Worm (Caenorhabditis elegans) whole organism, L3 larva: ENCODE measurements around the gene H40L08.8.
A peak's percentile ranks its signal among the peaks of the same experiment; 100 is the strongest.

ENCODE experiments used
- R02D3.7 ChIP-seq: fragments of 150-350 bp; optimal IDR thresholded peaks from 2 replicates; lab custom pipeline; 2014; ENCODE audit warnings: missing biosample characterization, missing genetic modification characterization
- ZK546.5 ChIP-seq: sonication (generic microtip); optimal IDR thresholded peaks from 2 replicates; lab custom pipeline; 2017; ENCODE audit warnings: missing biosample characterization, missing genetic modification characterization
- ama-1 ChIP-seq: fragments of 150-350 bp; optimal IDR thresholded peaks from 2 replicates; lab custom pipeline; 2018
- ceh-28 ChIP-seq: fragments of 150-350 bp; optimal IDR thresholded peaks from 2 replicates; lab custom pipeline; 2014; ENCODE audit warnings: missing biosample characterization, missing genetic modification reagents, missing genetic modification characterization
- ceh-82 ChIP-seq: fragments of 150-350 bp; optimal IDR thresholded peaks from 2 replicates; lab custom pipeline; 2014; ENCODE audit warnings: missing biosample characterization, missing genetic modification characterization
- ceh-9 ChIP-seq: sonication (generic microtip); optimal IDR thresholded peaks from 2 replicates; lab custom pipeline; 2018; ENCODE audit warnings: missing biosample characterization, missing genetic modification characterization
- daf-12 ChIP-seq: fragments of 150-350 bp; optimal IDR thresholded peaks from 2 replicates; lab custom pipeline; 2014; ENCODE audit warnings: missing biosample characterization, missing genetic modification reagents, missing genetic modification characterization
- egl-27 ChIP-seq: sonication (generic microtip); optimal IDR thresholded peaks from 4 replicates; lab custom pipeline; 2017; ENCODE audit warnings: missing biosample characterization, missing genetic modification reagents, missing genetic modification characterization
- egl-5 ChIP-seq: fragments of 150-350 bp; optimal IDR thresholded peaks from 2 replicates; lab custom pipeline; 2017; ENCODE audit warnings: missing biosample characterization, missing genetic modification reagents, missing genetic modification characterization, inconsistent platforms
- elt-1 ChIP-seq: fragments of 150-350 bp; optimal IDR thresholded peaks from 2 replicates; lab custom pipeline; 2014; ENCODE audit warnings: missing biosample characterization, missing genetic modification characterization
- elt-2 ChIP-seq: sonication (generic microtip); optimal IDR thresholded peaks from 2 replicates; lab custom pipeline; 2016; ENCODE audit warnings: missing genetic modification reagents, mild to moderate bottlenecking, missing genetic modification characterization, missing compliant biosample characterization
- elt-3 ChIP-seq, 3 experiments: fragments of 150-350 bp in 1 of 3; sonication (generic microtip) in 2 of 3; optimal IDR thresholded peaks; 2 replicates in 2 of 3; 4 replicates in 1 of 3; lab custom pipeline; 2014 to 2017; ENCODE audit warnings: missing biosample characterization in 3 of 3, missing genetic modification characterization in 3 of 3
- eor-1 ChIP-seq, 2 experiments: fragments of 150-350 bp; optimal IDR thresholded peaks; 2 replicates each; lab custom pipeline; 2014 to 2018; ENCODE audit warnings: missing biosample characterization in 2 of 2, missing genetic modification characterization in 2 of 2
- fkh-10 ChIP-seq: sonication (generic microtip); optimal IDR thresholded peaks from 2 replicates; lab custom pipeline; 2017; ENCODE audit warnings: missing biosample characterization, missing genetic modification reagents, missing genetic modification characterization
- fos-1 ChIP-seq: fragments of 150-350 bp; optimal IDR thresholded peaks from 2 replicates; lab custom pipeline; 2014; ENCODE audit warnings: missing biosample characterization, missing genetic modification characterization
- jun-1 ChIP-seq: fragments of 150-350 bp; optimal IDR thresholded peaks from 2 replicates; lab custom pipeline; 2014; ENCODE audit warnings: missing biosample characterization, missing genetic modification reagents, missing genetic modification characterization
- lin-39 ChIP-seq: fragments of 150-350 bp; optimal IDR thresholded peaks from 2 replicates; lab custom pipeline; 2018; ENCODE audit warnings: missing biosample characterization, missing genetic modification reagents, missing genetic modification characterization
- lsy-12 ChIP-seq: sonication (generic microtip); optimal IDR thresholded peaks from 2 replicates; lab custom pipeline; 2016; ENCODE audit warnings: mild to moderate bottlenecking, missing genetic modification characterization, missing compliant biosample characterization
- mml-1 ChIP-seq: fragments of 150-350 bp; sonication (generic microtip); optimal IDR thresholded peaks from 3 replicates; lab custom pipeline; 2014; ENCODE audit warnings: missing biosample characterization, missing genetic modification characterization
- nfya-1 ChIP-seq: sonication (generic microtip); optimal IDR thresholded peaks from 2 replicates; lab custom pipeline; 2017; ENCODE audit warnings: missing genetic modification characterization, mild to moderate bottlenecking, missing compliant biosample characterization, antibody characterized with exemption, moderate library complexity; ENCODE audit not compliant: insufficient read depth
- nhr-12 ChIP-seq: fragments of 150-350 bp; optimal IDR thresholded peaks from 2 replicates; lab custom pipeline; 2014; ENCODE audit warnings: missing biosample characterization, missing genetic modification characterization
- nhr-23 ChIP-seq: fragments of 150-350 bp; optimal IDR thresholded peaks from 2 replicates; lab custom pipeline; 2014; ENCODE audit warnings: missing biosample characterization, missing genetic modification reagents, missing genetic modification characterization
- nhr-237 ChIP-seq: fragments of 150-350 bp; optimal IDR thresholded peaks from 2 replicates; lab custom pipeline; 2014; ENCODE audit warnings: missing biosample characterization, missing genetic modification characterization
- nhr-25 ChIP-seq: sonication (generic microtip); optimal IDR thresholded peaks from 2 replicates; lab custom pipeline; 2017; ENCODE audit warnings: missing biosample characterization, missing genetic modification characterization
- nhr-43 ChIP-seq: sonication (generic microtip); optimal IDR thresholded peaks from 2 replicates; lab custom pipeline; 2016; ENCODE audit warnings: mild to moderate bottlenecking, missing genetic modification characterization, missing compliant biosample characterization; ENCODE audit not compliant: poor library complexity, severe bottlenecking
- nhr-67 ChIP-seq: fragments of 150-350 bp; optimal IDR thresholded peaks from 2 replicates; lab custom pipeline; 2014; ENCODE audit warnings: missing biosample characterization, missing genetic modification characterization
- nhr-76 ChIP-seq: fragments of 150-350 bp; sonication (generic microtip); optimal IDR thresholded peaks from 5 replicates; lab custom pipeline; 2014; ENCODE audit warnings: missing biosample characterization, missing genetic modification characterization
- nhr-77 ChIP-seq: fragments of 150-350 bp; optimal IDR thresholded peaks from 2 replicates; lab custom pipeline; 2014; ENCODE audit warnings: missing biosample characterization, missing genetic modification characterization
- pha-4 ChIP-seq: fragments of 150-350 bp; optimal IDR thresholded peaks from 2 replicates; lab custom pipeline; 2014; ENCODE audit warnings: missing biosample characterization, missing genetic modification reagents, missing genetic modification characterization
- skn-1 ChIP-seq: fragments of 150-350 bp; optimal IDR thresholded peaks from 2 replicates; lab custom pipeline; 2014; ENCODE audit warnings: missing biosample characterization, missing genetic modification characterization
- tbx-2 ChIP-seq: sonication (generic microtip); optimal IDR thresholded peaks from 2 replicates; lab custom pipeline; 2016; ENCODE audit warnings: mild to moderate bottlenecking, missing genetic modification characterization, missing compliant biosample characterization
- unc-39 ChIP-seq: sonication (generic microtip); optimal IDR thresholded peaks from 4 replicates; lab custom pipeline; 2017; ENCODE audit warnings: missing biosample characterization, missing genetic modification characterization
- zag-1 ChIP-seq: fragments of 150-350 bp; optimal IDR thresholded peaks from 2 replicates; lab custom pipeline; 2014; ENCODE audit warnings: missing biosample characterization, missing genetic modification characterization

The H40L08.8 gene

DNA sequence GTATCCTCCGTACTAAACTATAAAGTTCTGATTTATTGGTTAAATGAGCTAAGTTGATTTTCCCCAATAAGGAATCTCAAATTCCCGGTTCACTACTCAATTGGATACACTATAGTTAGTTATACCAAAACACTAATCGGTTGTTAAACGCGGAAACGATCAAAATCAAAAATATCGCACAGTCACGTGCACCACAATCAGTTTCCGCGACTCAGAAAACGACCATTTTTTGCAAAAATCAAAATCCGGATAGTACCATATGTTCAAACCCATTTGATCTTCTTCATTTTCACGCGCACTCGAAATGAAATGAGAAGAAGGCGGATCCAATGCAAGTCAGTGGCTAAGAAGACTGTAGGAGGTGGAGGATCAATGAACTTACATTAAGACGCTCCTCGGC is 4.1 kb upstream of the H40L08.8 start:
- no peak for TF ChIP-seq elt-2 (tag; lab: Kevin White, UChicago)
- TF ChIP-seq ceh-28 = no peak
- TF ChIP-seq R02D3.7 (tag; lab: Kevin White, UChicago) = no peak
- peak; percentile 30 for TF ChIP-seq ama-1 (lab: Kevin White, UChicago)
- TF ChIP-seq zag-1 = no peak
- no peak for TF ChIP-seq fos-1 (tag; lab: Kevin White, UChicago)
- TF ChIP-seq elt-1 (tag; lab: Kevin White, UChicago) = no peak
- no peak for TF ChIP-seq nhr-76
- TF ChIP-seq nhr-237 (tag; lab: Kevin White, UChicago) = no peak
- TF ChIP-seq unc-39 = no peak
- peak; percentile 45 for TF ChIP-seq nhr-43 (tag; lab: Kevin White, UChicago)
- no peak for TF ChIP-seq nhr-67
- no peak for TF ChIP-seq egl-5 (tag; lab: Kevin White, UChicago)
- no peak for TF ChIP-seq ZK546.5
- no peak for TF ChIP-seq pha-4 (tag; lab: Kevin White, UChicago)
- TF ChIP-seq daf-12 (tag; lab: Kevin White, UChicago) = no peak
- no peak for TF ChIP-seq jun-1 (tag; lab: Kevin White, UChicago)
- TF ChIP-seq, all 47 proteins: peak for 2

ce11 chrX:15079406-15079805 is 2.0 kb upstream of the H40L08.8 start:
- TF ChIP-seq skn-1 (tag; lab: Kevin White, UChicago) (no peak), egl-5 (tag; lab: Kevin White, UChicago) (no peak), nhr-25 (tag; lab: Kevin White, UChicago) (peak; percentile 81), nhr-43 (tag; lab: Kevin White, UChicago) (peak; percentile 86), eor-1 (tag; optimal IDR thresholded peaks at IDR 0.05; lab: Kevin White, UChicago) (no peak), tbx-2 (peak; percentile 50), mml-1 (tag; lab: Kevin White, UChicago) (no peak), elt-3 (tag; optimal IDR thresholded peaks at IDR 0.05; lab: Kevin White, UChicago) (peak in 2 of 3 experiments; percentile 16 to 62), nhr-77 (no peak), nhr-23 (tag; lab: Kevin White, UChicago) (peak; percentile 71), ceh-28 (no peak)

DNA sequence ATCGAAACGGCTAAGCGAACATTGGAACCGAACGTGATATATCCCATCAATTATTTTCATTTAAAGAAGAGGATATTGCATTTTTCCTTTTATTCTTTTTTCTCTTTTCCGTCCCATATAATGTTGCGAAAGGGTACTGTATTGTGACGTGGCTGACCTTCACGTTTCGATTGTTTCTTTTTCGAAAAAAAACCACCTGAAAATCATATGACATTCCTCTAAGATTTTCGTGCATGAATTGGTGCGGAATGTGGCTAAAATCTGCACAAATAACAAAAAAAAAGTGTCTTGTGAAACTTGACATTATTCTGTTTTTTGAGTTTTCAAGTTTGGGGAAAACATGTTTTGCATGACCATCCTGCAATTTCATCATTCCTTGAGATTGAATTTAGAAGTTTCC is 843 bp upstream of the H40L08.8 start:
- TF ChIP-seq tbx-2 (no peak), nhr-43 (tag; lab: Kevin White, UChicago) (no peak), ama-1 (lab: Kevin White, UChicago) (peak; percentile 2), ceh-82 (tag; lab: Kevin White, UChicago) (no peak), nfya-1 (tag; lab: Kevin White, UChicago) (no peak), ceh-9 (tag; lab: Kevin White, UChicago) (no peak), ZK546.5 (no peak), fkh-10 (GFP tag; lab: Kevin White, UChicago) (no peak)

DNA sequence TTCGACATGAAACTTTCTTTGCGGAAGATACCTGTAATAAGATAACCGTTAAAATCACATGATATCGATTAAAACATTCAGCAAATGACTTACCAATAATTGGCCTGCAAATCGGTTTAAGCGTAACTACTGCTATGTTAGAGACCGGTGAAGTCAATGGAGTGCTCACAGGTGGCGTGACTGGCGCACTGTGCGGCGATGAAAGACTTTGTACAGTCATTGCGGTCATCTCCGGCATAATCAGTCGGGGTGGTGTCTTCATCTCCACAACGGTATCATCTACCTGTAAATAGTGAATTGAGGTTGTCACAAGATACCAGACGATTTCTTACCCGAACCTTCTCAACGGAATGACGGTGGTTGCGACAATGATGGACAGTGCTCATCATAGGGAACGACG is 524 bp downstream of the H40L08.8 start:
- TF ChIP-seq ceh-9 (tag; lab: Kevin White, UChicago) (no peak), unc-39 (no peak), lin-39 (tag; lab: Kevin White, UChicago) (no peak), egl-27 (tag; lab: Kevin White, UChicago) (no peak), ama-1 (lab: Kevin White, UChicago) (peak; percentile 75), elt-3 (tag; optimal IDR thresholded peaks at IDR 0.05; lab: Kevin White, UChicago) (peak in 1 of 3 experiments; percentile 64), skn-1 (tag; lab: Kevin White, UChicago) (no peak)

DNA sequence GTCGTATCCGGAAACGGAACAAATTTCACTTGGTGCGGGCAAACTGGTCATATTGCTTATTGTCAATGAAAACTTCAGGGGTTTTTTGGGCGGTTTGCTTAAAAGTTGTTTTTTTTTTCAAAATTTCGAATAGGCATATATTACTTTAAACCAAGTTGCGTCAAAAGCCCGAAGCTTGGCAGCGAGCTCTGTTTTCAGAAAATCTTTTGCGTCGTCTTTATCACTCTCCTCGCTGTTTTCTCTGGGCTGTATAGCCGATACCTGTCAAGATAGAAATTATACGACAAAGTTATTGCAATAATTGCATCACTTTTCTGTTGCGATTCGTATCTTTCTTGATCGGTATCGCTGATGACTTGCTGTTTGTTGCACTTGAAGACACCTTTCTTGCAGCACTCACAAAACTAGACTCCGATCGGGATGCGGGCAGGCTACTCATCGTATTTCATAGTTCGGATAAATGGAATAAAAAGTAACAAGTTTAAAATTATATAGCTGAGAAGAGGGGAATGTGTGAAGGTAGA is 1.3 kb downstream of the H40L08.8 start, which contains the start of the genes H40L08.3 and H40L08.9:
Gene H40L08.3 (minus strand): TSS at position 51 of the 524 bp plus-strand sequence.
Gene H40L08.9 (minus strand): TSS at position 439 of the 524 bp plus-strand sequence.
- no peak for TF ChIP-seq elt-1 (tag; lab: Kevin White, UChicago)
- peak; percentile 97 for TF ChIP-seq ama-1 (lab: Kevin White, UChicago)
- peak; percentile 12 for TF ChIP-seq jun-1 (tag; lab: Kevin White, UChicago)
- peak; percentile 42 for TF ChIP-seq nhr-43 (tag; lab: Kevin White, UChicago)
- TF ChIP-seq skn-1 (tag; lab: Kevin White, UChicago) = no peak
- TF ChIP-seq lsy-12 (tag; lab: Kevin White, UChicago) = peak; percentile 11
- no peak for TF ChIP-seq nhr-12 (tag; lab: Kevin White, UChicago)
- peak; percentile 7 for TF ChIP-seq nhr-23 (tag; lab: Kevin White, UChicago)
- TF ChIP-seq nhr-25 (tag; lab: Kevin White, UChicago) = peak; percentile 44
- no peak for TF ChIP-seq eor-1 (tag; optimal IDR thresholded peaks at IDR 0.05; lab: Kevin White, UChicago)
- peak in 2 of 3 experiments; percentile 7 to 54 for TF ChIP-seq elt-3 (tag; optimal IDR thresholded peaks at IDR 0.05; lab: Kevin White, UChicago)
- TF ChIP-seq nhr-76 = no peak
